Worm (Caenorhabditis elegans) whole organism, young adult: Measurements from ENCODE around the gene flp-27.

Experiments
- B0019.2 ChIP-seq: fragments of 200-800 bp; sonication (Bioruptor generic); conservative IDR thresholded peaks from 2 replicates; pipeline ENCODE4 v1.3.6; 2022; ENCODE audit warnings: missing genetic modification reagents, missing genetic modification characterization, missing compliant biosample characterization
- nfya-1 ChIP-seq: sonication (generic microtip); optimal IDR thresholded peaks from 2 replicates; lab custom pipeline; 2017; ENCODE audit warnings: antibody characterized with exemption, missing compliant biosample characterization, missing genetic modification characterization, borderline replicate concordance; ENCODE audit not compliant: insufficient read depth
- repo-1 ChIP-seq: sonication (generic microtip); optimal IDR thresholded peaks from 2 replicates; lab custom pipeline; 2017; ENCODE audit warnings: mild to moderate bottlenecking, missing genetic modification characterization, missing compliant biosample characterization

DNA sequence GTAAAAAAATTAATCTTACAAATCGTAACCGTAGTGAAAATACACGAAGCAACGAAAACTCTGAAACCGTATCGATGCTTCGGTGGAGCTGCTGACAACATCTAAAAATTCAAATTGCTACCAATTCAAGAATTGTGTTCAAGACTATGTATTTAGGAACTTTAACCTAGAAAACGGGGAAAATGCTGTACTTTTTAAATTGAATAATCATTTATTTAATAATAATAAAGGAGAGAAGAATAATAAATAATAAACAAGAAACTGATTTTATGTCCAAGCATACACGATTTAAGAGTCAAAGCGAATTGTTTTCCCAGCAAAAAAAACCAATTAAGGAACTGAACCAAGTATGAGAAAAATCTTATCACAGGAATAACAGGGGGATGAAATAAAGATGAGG is 11.2 kb upstream of the flp-27 start, which contains the start of gene C25H3.17:
- TF ChIP-seq B0019.2 (GFP tag; lab: Robert Waterston, UW) (no peak), repo-1 (no peak), nfya-1 (tag; lab: Kevin White, UChicago) (no peak)
